Fruit fly (Drosophila melanogaster) whole organism: Measurements from ENCODE around the gene GatB.

ENCODE experiments used
- CG8478 ChIP-seq: fragments of >200 bp; optimal IDR thresholded peaks from 2 replicates; lab custom pipeline; 2018; ENCODE audit warnings: inconsistent platforms
- Dll ChIP-seq: fragments of >200 bp; optimal IDR thresholded peaks from 2 replicates; lab custom pipeline; 2017
- EcR ChIP-seq, 2 experiments: fragments of >200 bp; optimal IDR thresholded peaks; 2 replicates each; lab custom pipeline; 2017; ENCODE audit warnings: missing biosample characterization in 2 of 2, missing genetic modification characterization in 2 of 2, missing genetic modification reagents in 2 of 2
- pan ChIP-seq: fragments of >200 bp; optimal IDR thresholded peaks from 2 replicates; lab custom pipeline; 2017
- psq ChIP-seq: fragments of >200 bp; optimal IDR thresholded peaks from 2 replicates; lab custom pipeline; 2017
- usp ChIP-seq: fragments of >200 bp; optimal IDR thresholded peaks from 2 replicates; lab custom pipeline; 2017; ENCODE audit warnings: missing biosample characterization, missing genetic modification characterization, mixed read lengths

DNA sequence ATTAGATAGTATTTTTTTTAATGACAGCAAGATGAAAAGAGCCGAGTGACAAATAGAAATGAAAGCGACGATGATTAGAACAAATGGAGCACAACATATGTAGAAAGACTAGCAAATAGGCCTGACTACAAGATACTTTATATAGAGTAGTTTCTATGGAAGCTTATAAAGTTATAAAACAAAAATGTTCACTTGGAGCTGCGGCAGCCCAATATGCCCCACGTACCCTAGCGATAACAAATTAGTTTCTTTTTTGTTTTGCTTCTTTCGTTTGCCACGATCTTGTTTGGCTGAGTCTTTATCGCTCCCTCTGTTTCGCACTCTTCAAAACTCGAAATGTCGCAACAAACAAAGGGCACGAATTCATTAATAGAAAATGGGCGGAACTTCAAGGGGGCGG lies 29.3 kb downstream of the GatB start:
- TF ChIP-seq EcR (GFP tag; optimal IDR thresholded peaks at IDR 0.05; lab: Kevin White, UChicago) = no peak
- TF ChIP-seq pan = no peak
- no peak for TF ChIP-seq usp
- TF ChIP-seq CG8478 (lab: Kevin White, UChicago) = no peak
- TF ChIP-seq psq (lab: Kevin White, UChicago) = no peak
- TF ChIP-seq Dll (lab: Kevin White, UChicago) = no peak
